Worm (Caenorhabditis elegans): ENCODE results near the gene fbxb-41.
"Not testable (repeated sequence)": the region's sequence is repeated elsewhere in the genome, so short reads cannot be mapped to it uniquely, and the experiment has no call there.

fbxb-41 gene

ce11 chrII:999493-999892, 42.6 kb downstream of the fbxb-41 start, which contains the start of gene fbxb-29:
TSS of gene fbxb-29 (minus strand) at chrII:999593.
- TF ChIP-seq mep-1 (tag; optimal IDR thresholded peaks at IDR 0.05) = no peak

ce11 chrII:996112-996511, 46.0 kb downstream of the fbxb-41 start, which contains the start of gene F45D11.11:
TSS of gene F45D11.11 (minus strand) at chrII:996212.
- not testable (repeated sequence) for TF ChIP-seq nhr-47, vab-15, lin-39 (tag; optimal IDR thresholded peaks at IDR 0.05)

- not testable (repeated sequence) for TF ChIP-seq ceh-8 (GFP tag; optimal IDR thresholded peaks at IDR 0.05); irx-1 (tag; optimal IDR thresholded peaks at IDR 0.05); nhr-28 (tag; optimal IDR thresholded peaks at IDR 0.05)
These were observed 47.9 kb downstream of the fbxb-41 start, which contains the start of gene F45D11.7 for ce11 chrII:994231-994630. TSS of gene F45D11.7 (plus strand) at chrII:994531.

All from whole organism, L1 larva.